Fruit fly (Drosophila melanogaster) whole organism, embryonic: ENCODE data around the gene CG43845.

ENCODE experiments used
- BEAF-32 ChIP-seq: fragments of 200-800 bp; sonication (Bioruptor generic); optimal IDR thresholded peaks from 3 replicates; lab custom pipeline; 2017; ENCODE audit warnings: missing biosample characterization, missing genetic modification characterization, mild to moderate bottlenecking, moderate library complexity, missing genetic modification reagents
- CG10274 ChIP-seq: fragments of 200-800 bp; sonication (Bioruptor generic); optimal IDR thresholded peaks from 3 replicates; lab custom pipeline; 2017; ENCODE audit warnings: missing biosample characterization, mild to moderate bottlenecking, missing genetic modification characterization
- CG10366 ChIP-seq: fragments of 200-800 bp; sonication (Bioruptor generic); IDR thresholded peaks from 2 replicates; pipeline ENCODE4 v1.3.6; 2022; ENCODE audit warnings: missing biosample characterization, missing genetic modification characterization
- CG10979 ChIP-seq: fragments of 200-800 bp; sonication (Bioruptor generic); optimal IDR thresholded peaks from 2 replicates; lab custom pipeline; 2018; ENCODE audit warnings: missing biosample characterization, mild to moderate bottlenecking, missing genetic modification characterization, moderate library complexity
- CG11247 ChIP-seq: fragments of 200-800 bp; sonication (Bioruptor generic); IDR thresholded peaks from 2 replicates; pipeline ENCODE4 v1.3.6; 2022; ENCODE audit warnings: missing biosample characterization, missing genetic modification characterization
- CG13424 ChIP-seq: fragments of 200-800 bp; sonication (Bioruptor generic); optimal IDR thresholded peaks from 2 replicates; lab custom pipeline; 2019; ENCODE audit warnings: missing biosample characterization, mild to moderate bottlenecking, missing genetic modification characterization, moderate library complexity
- CG14860 ChIP-seq: fragments of 200-800 bp; sonication (Bioruptor generic); IDR thresholded peaks from 3 replicates; pipeline ENCODE4 v1.3.6; 2022; ENCODE audit warnings: missing biosample characterization, missing genetic modification characterization; ENCODE audit not compliant: partially characterized antibody
- CG15011 ChIP-seq: fragments of 200-800 bp; sonication (Bioruptor generic); optimal IDR thresholded peaks from 3 replicates; lab custom pipeline; 2018; ENCODE audit warnings: missing biosample characterization, mild to moderate bottlenecking, missing genetic modification characterization
- CG1529 ChIP-seq: fragments of 200-800 bp; sonication (Bioruptor generic); optimal IDR thresholded peaks from 3 replicates; lab custom pipeline; 2018; ENCODE audit warnings: missing biosample characterization, missing genetic modification characterization
- CG15479 ChIP-seq: fragments of 200-800 bp; sonication (Bioruptor generic); optimal IDR thresholded peaks from 3 replicates; lab custom pipeline; 2019; ENCODE audit warnings: missing biosample characterization, mild to moderate bottlenecking, missing genetic modification characterization, moderate library complexity
- CG15514 ChIP-seq: fragments of 200-800 bp; sonication (Bioruptor generic); optimal IDR thresholded peaks from 3 replicates; lab custom pipeline; 2017; ENCODE audit warnings: missing biosample characterization, missing genetic modification characterization, mild to moderate bottlenecking, moderate library complexity, missing genetic modification reagents
- CG18476 ChIP-seq: fragments of 200-800 bp; sonication (Bioruptor generic); optimal IDR thresholded peaks from 2 replicates; lab custom pipeline; 2016; ENCODE audit warnings: missing biosample characterization, mild to moderate bottlenecking, missing genetic modification characterization
- CG18764 ChIP-seq: fragments of 200-800 bp; sonication (Bioruptor generic); optimal IDR thresholded peaks from 3 replicates; lab custom pipeline; 2016; ENCODE audit warnings: missing biosample characterization, missing genetic modification characterization
- CG30020 ChIP-seq: fragments of 200-800 bp; optimal IDR thresholded peaks from 2 replicates; lab custom pipeline; 2019; ENCODE audit warnings: missing biosample characterization, mild to moderate bottlenecking, missing genetic modification characterization, moderate library complexity
- CG30431 ChIP-seq: fragments of 200-800 bp; sonication (Bioruptor generic); optimal IDR thresholded peaks from 2 replicates; lab custom pipeline; 2017; ENCODE audit warnings: missing biosample characterization, missing genetic modification characterization
- CG4404 ChIP-seq: fragments of 200-800 bp; sonication (Bioruptor generic); IDR thresholded peaks from 2 replicates; pipeline ENCODE4 v1.3.6; 2022; ENCODE audit warnings: missing biosample characterization, missing genetic modification characterization
- CG4820 ChIP-seq: fragments of 200-800 bp; sonication (Bioruptor generic); optimal IDR thresholded peaks from 3 replicates; lab custom pipeline; 2016; ENCODE audit warnings: missing biosample characterization, missing genetic modification characterization
- CG7839 ChIP-seq: fragments of 200-800 bp; sonication (Bioruptor generic); optimal IDR thresholded peaks from 3 replicates; lab custom pipeline; 2018; ENCODE audit warnings: missing biosample characterization, mild to moderate bottlenecking, missing genetic modification characterization, moderate library complexity
- CG8089 ChIP-seq: fragments of 200-800 bp; sonication (Bioruptor generic); optimal IDR thresholded peaks from 3 replicates; lab custom pipeline; 2016; ENCODE audit warnings: missing biosample characterization, missing genetic modification characterization
- CG8388 ChIP-seq: fragments of 200-800 bp; sonication (Bioruptor generic); optimal IDR thresholded peaks from 2 replicates; lab custom pipeline; 2019; ENCODE audit warnings: missing biosample characterization, mild to moderate bottlenecking, missing genetic modification characterization, moderate library complexity
- CG9932 ChIP-seq: fragments of 200-800 bp; sonication (Bioruptor generic); IDR thresholded peaks from 2 replicates; pipeline ENCODE4 v1.3.6; 2022; ENCODE audit warnings: missing biosample characterization, missing genetic modification characterization
- Dbx ChIP-seq: fragments of 200-800 bp; sonication (Bioruptor generic); IDR thresholded peaks from 3 replicates; pipeline ENCODE4 v1.3.6; 2022; ENCODE audit warnings: missing biosample characterization, missing genetic modification characterization
- Eip74EF ChIP-seq, 2 experiments: fragments of 200-800 bp in 1 of 2; fragments of >200 bp in 1 of 2; sonication (Bioruptor generic) in 1 of 2; optimal IDR thresholded peaks; 2 replicates each; lab custom pipeline; 2017 to 2019; ENCODE audit warnings: missing biosample characterization in 2 of 2, missing genetic modification characterization in 2 of 2, mild to moderate bottlenecking in 1 of 2, moderate library complexity in 1 of 2
- HLH3B ChIP-seq: fragments of 200-800 bp; sonication (Bioruptor generic); IDR thresholded peaks from 2 replicates; pipeline ENCODE4 v1.3.6; 2022; ENCODE audit warnings: missing biosample characterization, missing genetic modification characterization
- HmgD ChIP-seq: fragments of 200-800 bp; sonication (Bioruptor generic); optimal IDR thresholded peaks from 3 replicates; lab custom pipeline; 2016; ENCODE audit warnings: missing biosample characterization, missing genetic modification characterization
- MBD-R2 ChIP-seq: fragments of 200-800 bp; sonication (Bioruptor generic); IDR thresholded peaks from 2 replicates; pipeline ENCODE4 v1.3.6; 2022; ENCODE audit warnings: missing biosample characterization, missing genetic modification characterization
- Mad ChIP-seq: fragments of 200-800 bp; sonication (Bioruptor generic); optimal IDR thresholded peaks from 2 replicates; lab custom pipeline; 2016; ENCODE audit warnings: missing biosample characterization, missing genetic modification characterization
- Nf-YA ChIP-seq: fragments of 200-800 bp; sonication (Bioruptor generic); IDR thresholded peaks from 2 replicates; pipeline ENCODE4 v1.3.6; 2022; ENCODE audit warnings: missing biosample characterization, missing genetic modification characterization
- NfI ChIP-seq: fragments of 200-800 bp; sonication (Bioruptor generic); optimal IDR thresholded peaks from 3 replicates; lab custom pipeline; 2018; ENCODE audit warnings: missing biosample characterization, mild to moderate bottlenecking, missing genetic modification characterization, moderate library complexity
- Ptx1 ChIP-seq: fragments of 200-800 bp; sonication (Bioruptor generic); IDR thresholded peaks from 2 replicates; pipeline ENCODE4 v1.3.6; 2022; ENCODE audit warnings: missing biosample characterization, missing genetic modification characterization
- Scr ChIP-seq: fragments of 200-800 bp; sonication (Bioruptor generic); IDR thresholded peaks from 2 replicates; pipeline ENCODE4 v1.3.6; 2022; ENCODE audit warnings: missing biosample characterization, missing genetic modification characterization; ENCODE audit not compliant: partially characterized antibody
- Sry-δ ChIP-seq: fragments of 200-800 bp; sonication (Bioruptor generic); optimal IDR thresholded peaks from 2 replicates; lab custom pipeline; 2016; ENCODE audit warnings: missing biosample characterization, missing genetic modification characterization
- Xbp1 ChIP-seq: fragments of 200-800 bp; sonication (Bioruptor generic); optimal IDR thresholded peaks from 3 replicates; lab custom pipeline; 2016; ENCODE audit warnings: missing biosample characterization, mild to moderate bottlenecking, missing genetic modification characterization
- Xrp1 ChIP-seq: fragments of 200-800 bp; sonication (Bioruptor generic); IDR thresholded peaks from 2 replicates; pipeline ENCODE4 v1.3.6; 2022; ENCODE audit warnings: missing biosample characterization, missing genetic modification characterization
- croc ChIP-seq: fragments of 200-800 bp; sonication (Bioruptor generic); conservative IDR thresholded peaks from 3 replicates; pipeline ENCODE4 v1.3.6; 2022; ENCODE audit warnings: missing biosample characterization, missing genetic modification characterization
- disco-r ChIP-seq: fragments of 200-800 bp; sonication (Bioruptor generic); optimal IDR thresholded peaks from 2 replicates; lab custom pipeline; 2016; ENCODE audit warnings: missing biosample characterization, missing genetic modification characterization
- dpn ChIP-seq, 2 experiments: fragments of 200-800 bp; sonication (Bioruptor generic); optimal IDR thresholded peaks; 3 replicates each; lab custom pipeline; 2016; ENCODE audit warnings: missing biosample characterization in 2 of 2, missing genetic modification characterization in 2 of 2
- gce ChIP-seq: fragments of 200-800 bp; sonication (Bioruptor generic); IDR thresholded peaks from 3 replicates; pipeline ENCODE4 v1.3.6; 2022; ENCODE audit warnings: missing biosample characterization, missing genetic modification characterization
- gem ChIP-seq: fragments of 200-800 bp; sonication (Bioruptor generic); optimal IDR thresholded peaks from 2 replicates; lab custom pipeline; 2019; ENCODE audit warnings: missing biosample characterization, mild to moderate bottlenecking, missing genetic modification characterization, moderate library complexity
- grau ChIP-seq: fragments of 200-800 bp; optimal IDR thresholded peaks from 3 replicates; lab custom pipeline; 2019; ENCODE audit warnings: missing biosample characterization, mild to moderate bottlenecking, missing genetic modification characterization, moderate library complexity
- odd ChIP-seq: fragments of 200-800 bp; sonication (Bioruptor generic); optimal IDR thresholded peaks from 2 replicates; lab custom pipeline; 2017; ENCODE audit warnings: missing biosample characterization, mild to moderate bottlenecking, missing genetic modification characterization
- pho ChIP-seq: fragments of 200-800 bp; sonication (Bioruptor generic); optimal IDR thresholded peaks from 2 replicates; lab custom pipeline; 2016; ENCODE audit warnings: missing biosample characterization, missing genetic modification characterization
- prd ChIP-seq, 3 experiments: fragments of >200 bp in 2 of 3; fragments of 200-800 bp in 1 of 3; sonication (Bioruptor generic) in 1 of 3; optimal IDR thresholded peaks in 2 of 3; IDR thresholded peaks in 1 of 3; 2 replicates in 2 of 3; 3 replicates in 1 of 3; pipeline versions ENCODE4 v1.3.6 to Lab custom; 2017 to 2022; ENCODE audit warnings: missing biosample characterization in 1 of 3, missing genetic modification characterization in 1 of 3
- ro ChIP-seq: fragments of 200-800 bp; sonication (Bioruptor generic); IDR thresholded peaks from 2 replicates; pipeline ENCODE4 v1.3.6; 2022; ENCODE audit warnings: missing biosample characterization, missing genetic modification characterization
- salm ChIP-seq: fragments of 200-800 bp; sonication (Bioruptor generic); optimal IDR thresholded peaks from 2 replicates; lab custom pipeline; 2018; ENCODE audit warnings: missing biosample characterization, mild to moderate bottlenecking, missing genetic modification characterization
- stwl ChIP-seq: fragments of 200-800 bp; sonication (Bioruptor generic); optimal IDR thresholded peaks from 3 replicates; lab custom pipeline; 2018; ENCODE audit warnings: missing biosample characterization, mild to moderate bottlenecking, missing genetic modification characterization, moderate library complexity
- tll ChIP-seq, 2 experiments: fragments of 200-800 bp in 1 of 2; fragments of >200 bp in 1 of 2; sonication (Bioruptor generic) in 1 of 2; optimal IDR thresholded peaks; 2 replicates each; lab custom pipeline; 2017 to 2019; ENCODE audit warnings: missing biosample characterization in 2 of 2, missing genetic modification characterization in 2 of 2, mild to moderate bottlenecking in 1 of 2, moderate library complexity in 1 of 2
- wdn ChIP-seq: fragments of 200-800 bp; sonication (Bioruptor generic); IDR thresholded peaks from 2 replicates; pipeline ENCODE4 v1.3.6; 2022; ENCODE audit warnings: missing biosample characterization, missing genetic modification characterization
- z ChIP-seq: fragments of 200-800 bp; sonication (Bioruptor generic); IDR thresholded peaks from 3 replicates; pipeline ENCODE4 v1.3.6; 2022; ENCODE audit warnings: missing biosample characterization, missing genetic modification characterization

The CG43845 gene

dm6 chr3R:5483488-5484109, 39.3 kb downstream of the CG43845 start, which contains the start of gene ksr (continued):
- TF ChIP-seq Mad (GFP tag; lab: Kevin White, UChicago), result no peak
- TF ChIP-seq wdn (GFP tag; lab: Robert Waterston, UW), result no peak
- TF ChIP-seq salm, result no peak
- no peak for TF ChIP-seq Eip74EF (GFP tag; optimal IDR thresholded peaks at IDR 0.05; lab: Kevin White, UChicago)
- no peak for TF ChIP-seq ro (GFP tag; lab: Robert Waterston, UW)
- TF ChIP-seq CG9932 (GFP tag; lab: Robert Waterston, UW), result peak; percentile 19; the same call in 1 of the 2 replicates
- no peak for TF ChIP-seq HmgD (GFP tag; lab: Kevin White, UChicago)
- no peak for TF ChIP-seq CG1529 (GFP tag; lab: Kevin White, UChicago)
- TF ChIP-seq CG15514 (GFP tag; lab: Kevin White, UChicago), result peak; percentile 19
- no peak for TF ChIP-seq CG8388 (GFP tag; lab: Kevin White, UChicago)
- TF ChIP-seq CG4820 (GFP tag; lab: Kevin White, UChicago), result no peak
- no peak for TF ChIP-seq Dbx (GFP tag; lab: Robert Waterston, UW)
- no peak for TF ChIP-seq Sry-δ (GFP tag; lab: Kevin White, UChicago)
- peak; percentile 70 for TF ChIP-seq CG30020 (tag; lab: Kevin White, UChicago)
- TF ChIP-seq stwl (tag; lab: Kevin White, UChicago), result peak; percentile 12
- peak; percentile 30 for TF ChIP-seq CG10979
- no peak for TF ChIP-seq CG15011
- no peak for TF ChIP-seq CG18764
- no peak for TF ChIP-seq CG4404 (GFP tag; lab: Robert Waterston, UW)
- peak; percentile 80 for TF ChIP-seq MBD-R2 (GFP tag; lab: Robert Waterston, UW)
- 0 out of 2 replicates have a peak, but pooled peaks have one; percentile 11 for TF ChIP-seq Scr (GFP tag; lab: Robert Waterston, UW)
- no peak for TF ChIP-seq prd (optimal IDR thresholded peaks at IDR 0.05; lab: Kevin White, UChicago)
- TF ChIP-seq prd (GFP tag; IDR thresholded peaks at IDR 0.05; lab: Robert Waterston, UW), result peak; percentile 33; the same call in 1 of the 3 replicates
- TF ChIP-seq CG15479, result no peak
- no peak for TF ChIP-seq CG30431 (GFP tag; lab: Kevin White, UChicago)
- no peak for TF ChIP-seq CG11247 (GFP tag; lab: Robert Waterston, UW)
- TF ChIP-seq CG14860 (GFP tag; lab: Robert Waterston, UW), result no peak
- peak in 1 of 2 experiments; percentile 10 for TF ChIP-seq dpn (GFP tag; optimal IDR thresholded peaks at IDR 0.05; lab: Kevin White, UChicago)
- TF ChIP-seq croc, result no peak
- no peak for TF ChIP-seq odd
- TF ChIP-seq gem (tag; lab: Kevin White, UChicago), result no peak
- no peak for TF ChIP-seq NfI (GFP tag; lab: Kevin White, UChicago)
- TF ChIP-seq BEAF-32 (GFP tag; lab: Kevin White, UChicago), result no peak
- no peak for TF ChIP-seq pho (GFP tag; lab: Kevin White, UChicago)
- no peak for TF ChIP-seq CG8089 (GFP tag; lab: Kevin White, UChicago)
- TF ChIP-seq tll (GFP tag; optimal IDR thresholded peaks at IDR 0.05; lab: Kevin White, UChicago), result no peak
- no peak for TF ChIP-seq CG10274 (GFP tag; lab: Kevin White, UChicago)
- TF ChIP-seq CG7839 (tag; lab: Kevin White, UChicago), result no peak
- TF ChIP-seq Nf-YA, result no peak
- TF ChIP-seq Ptx1 (GFP tag; lab: Robert Waterston, UW), result no peak
- no peak for TF ChIP-seq gce (GFP tag; lab: Robert Waterston, UW)
- no peak for TF ChIP-seq disco-r (GFP tag; lab: Kevin White, UChicago)
- peak; percentile 36 for TF ChIP-seq Xbp1 (GFP tag; lab: Kevin White, UChicago)
- no peak for TF ChIP-seq z (GFP tag; lab: Robert Waterston, UW)
- TF ChIP-seq CG13424, result peak; percentile 33
- TF ChIP-seq HLH3B (GFP tag; lab: Robert Waterston, UW), result no peak
- TF ChIP-seq Xrp1, result peak; percentile 38; the same call in 1 of the 2 replicates
- peak; percentile 16; the same call in 1 of the 2 replicates for TF ChIP-seq CG10366
- TF ChIP-seq CG18476, result no peak
- TF ChIP-seq grau (tag; lab: Kevin White, UChicago), result peak; percentile 51
